Fruit fly (Drosophila melanogaster) whole organism, prepupa: ENCODE measurements around the gene Ugt35C1.

Experiments used
- CG11762 ChIP-seq: fragments of 200-800 bp; sonication (Bioruptor generic); optimal IDR thresholded peaks from 3 replicates; lab custom pipeline; 2016; ENCODE audit warnings: missing biosample characterization, missing genetic modification characterization; ENCODE audit not compliant: insufficient read depth
- CG32006 ChIP-seq: fragments of 200-800 bp; sonication (Bioruptor generic); optimal IDR thresholded peaks from 3 replicates; lab custom pipeline; 2017; ENCODE audit warnings: missing biosample characterization, mild to moderate bottlenecking, missing genetic modification characterization
- Ets96B ChIP-seq: fragments of 200-800 bp; optimal IDR thresholded peaks from 2 replicates; lab custom pipeline; 2019; ENCODE audit warnings: missing biosample characterization, mild to moderate bottlenecking, missing genetic modification characterization, moderate library complexity
- Sox15 ChIP-seq: fragments of 200-800 bp; sonication (Bioruptor generic); optimal IDR thresholded peaks from 3 replicates; lab custom pipeline; 2016; ENCODE audit warnings: missing biosample characterization, missing genetic modification characterization

DNA sequence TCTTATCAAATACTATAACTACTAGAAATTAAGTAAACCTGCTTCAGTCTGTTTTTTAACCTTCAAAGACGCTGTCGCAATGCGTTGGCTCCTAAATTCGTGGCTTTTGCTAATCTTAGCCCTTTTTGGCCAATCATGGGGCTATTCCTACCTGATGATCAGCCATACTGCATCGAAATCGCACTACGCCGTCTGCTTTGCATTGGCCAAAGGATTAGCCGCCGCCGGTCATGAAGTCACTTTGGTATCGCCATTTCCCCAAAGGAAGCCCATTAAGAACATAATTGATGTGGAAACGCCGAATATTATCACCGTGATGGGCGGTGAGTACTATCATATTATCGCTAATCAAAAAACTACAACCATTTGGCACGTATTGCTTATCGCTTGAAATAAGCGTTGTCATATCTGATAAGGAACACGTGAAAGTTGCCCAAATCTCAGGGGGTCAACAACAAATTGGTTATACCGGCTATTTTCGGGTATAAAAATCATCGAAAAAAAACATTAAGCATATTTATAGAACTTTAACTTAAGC lies 26.5 kb upstream of the Ugt35C1 start, which contains the start of gene Ugt302E1:
- no peak for TF ChIP-seq Sox15 (GFP tag; lab: Kevin White, UChicago)
- no peak for TF ChIP-seq CG32006 (GFP tag; lab: Kevin White, UChicago)
- no peak for TF ChIP-seq Ets96B
- no peak for TF ChIP-seq CG11762
